Worm (Caenorhabditis elegans) whole organism, L1 larva: ENCODE measurements around the gene srh-19.

Experiments used
- C04F5.9 ChIP-seq: sonication (generic microtip); optimal IDR thresholded peaks from 2 replicates; lab custom pipeline; 2016; ENCODE audit warnings: missing genetic modification characterization, missing compliant biosample characterization
- C16A3.4 ChIP-seq: fragments of 150-350 bp; optimal IDR thresholded peaks from 2 replicates; lab custom pipeline; 2014; ENCODE audit warnings: missing biosample characterization, missing genetic modification characterization
- C34B4.2 ChIP-seq: sonication (generic microtip); optimal IDR thresholded peaks from 2 replicates; lab custom pipeline; 2017; ENCODE audit warnings: mild to moderate bottlenecking, missing genetic modification characterization, missing compliant biosample characterization
- blmp-1 ChIP-seq: fragments of 150-350 bp; optimal IDR thresholded peaks from 2 replicates; lab custom pipeline; 2014; ENCODE audit warnings: missing biosample characterization, missing genetic modification characterization
- ceh-63 ChIP-seq: fragments of 200-800 bp; sonication (Bioruptor generic); optimal IDR thresholded peaks from 2 replicates; lab custom pipeline; 2018; ENCODE audit warnings: mild to moderate bottlenecking, missing genetic modification characterization, missing compliant biosample characterization
- ceh-8 ChIP-seq: fragments of 200-800 bp; sonication (Bioruptor generic); optimal IDR thresholded peaks from 2 replicates; lab custom pipeline; 2018; ENCODE audit warnings: mild to moderate bottlenecking, missing genetic modification characterization, moderate library complexity, missing compliant biosample characterization
- ceh-82 ChIP-seq, 3 experiments: fragments of 150-350 bp in 1 of 3; sonication (generic microtip) in 2 of 3; optimal IDR thresholded peaks; 2 replicates each; lab custom pipeline; 2014 to 2017; ENCODE audit warnings: missing biosample characterization in 3 of 3, missing genetic modification characterization in 3 of 3
- dpl-1 ChIP-seq, 3 experiments: fragments of 150-350 bp in 2 of 3; sonication (generic microtip) in 1 of 3; optimal IDR thresholded peaks; 2 replicates each; lab custom pipeline; 2014 to 2017; ENCODE audit warnings: missing biosample characterization in 3 of 3, missing genetic modification characterization in 3 of 3, missing genetic modification reagents in 3 of 3
- dsc-1 ChIP-seq: sonication (generic microtip); optimal IDR thresholded peaks from 2 replicates; lab custom pipeline; 2016; ENCODE audit warnings: mild to moderate bottlenecking, missing genetic modification characterization, missing compliant biosample characterization
- efl-1 ChIP-seq, 4 experiments: fragments of 150-350 bp; optimal IDR thresholded peaks in 3 of 4; peaks in 1 of 4; 1 replicate in 1 of 4; 2 replicates in 3 of 4; lab custom pipeline; 2014; ENCODE audit warnings: missing biosample characterization in 2 of 4, missing genetic modification characterization in 2 of 4, missing genetic modification reagents in 2 of 4
- efl-3 ChIP-seq: fragments of 200-800 bp; sonication (Bioruptor generic); optimal IDR thresholded peaks from 2 replicates; lab custom pipeline; 2018; ENCODE audit warnings: mild to moderate bottlenecking, missing genetic modification characterization, missing compliant biosample characterization
- elt-3 ChIP-seq, 6 experiments: fragments of 150-350 bp in 1 of 6; sonication (generic microtip); optimal IDR thresholded peaks; 2 replicates each; lab custom pipeline; 2017 to 2018; ENCODE audit warnings: missing biosample characterization in 6 of 6, missing genetic modification characterization in 6 of 6, inconsistent platforms in 1 of 6
- ets-5 ChIP-seq: fragments of 200-800 bp; sonication (Bioruptor generic); IDR thresholded peaks from 2 replicates; pipeline ENCODE4 v1.3.6; 2022; ENCODE audit warnings: missing genetic modification characterization, missing compliant biosample characterization
- fkh-10 ChIP-seq: sonication (generic microtip); optimal IDR thresholded peaks from 2 replicates; lab custom pipeline; 2017; ENCODE audit warnings: missing biosample characterization, missing genetic modification reagents, missing genetic modification characterization
- fos-1 ChIP-seq: fragments of 150-350 bp; optimal IDR thresholded peaks from 2 replicates; lab custom pipeline; 2014; ENCODE audit warnings: missing biosample characterization, missing genetic modification characterization
- grh-1 ChIP-seq: fragments of 200-800 bp; sonication (Bioruptor generic); IDR thresholded peaks from 2 replicates; pipeline ENCODE4 v1.3.6; 2022; ENCODE audit warnings: missing genetic modification reagents, missing genetic modification characterization, missing compliant biosample characterization
- hlh-17 ChIP-seq: fragments of 200-800 bp; sonication (Bioruptor generic); optimal IDR thresholded peaks from 2 replicates; lab custom pipeline; 2018; ENCODE audit warnings: missing genetic modification characterization, mild to moderate bottlenecking, missing compliant biosample characterization, moderate library complexity, borderline replicate concordance
- irx-1 ChIP-seq: sonication (generic microtip); optimal IDR thresholded peaks from 2 replicates; lab custom pipeline; 2016; ENCODE audit warnings: missing genetic modification characterization, missing compliant biosample characterization
- isw-1 ChIP-seq: fragments of 200-800 bp; sonication (Bioruptor generic); IDR thresholded peaks from 2 replicates; pipeline ENCODE4 v1.3.6; 2022; ENCODE audit warnings: missing genetic modification characterization, missing compliant biosample characterization
- lin-14 ChIP-seq: fragments of 200-800 bp; sonication (Bioruptor generic); optimal IDR thresholded peaks from 2 replicates; lab custom pipeline; 2018; ENCODE audit warnings: mild to moderate bottlenecking, missing genetic modification characterization, moderate library complexity, missing compliant biosample characterization
- lin-15B ChIP-seq: fragments of 150-350 bp; sonication (generic microtip); optimal IDR thresholded peaks from 3 replicates; lab custom pipeline; 2014; ENCODE audit warnings: missing biosample characterization, missing genetic modification characterization
- lin-35 ChIP-seq, 2 experiments: fragments of 150-350 bp; optimal IDR thresholded peaks; 2 replicates each; lab custom pipeline; 2014; ENCODE audit warnings: missing biosample characterization in 2 of 2, missing genetic modification characterization in 2 of 2, missing genetic modification reagents in 2 of 2
- lir-3 ChIP-seq: sonication (generic microtip); optimal IDR thresholded peaks from 2 replicates; lab custom pipeline; 2016; ENCODE audit warnings: mild to moderate bottlenecking, missing genetic modification characterization, moderate library complexity, missing compliant biosample characterization; ENCODE audit not compliant: poor library complexity
- lsy-2 ChIP-seq, 2 experiments: fragments of 150-350 bp; optimal IDR thresholded peaks; 2 replicates each; lab custom pipeline; 2014; ENCODE audit warnings: missing biosample characterization in 2 of 2, missing genetic modification characterization in 2 of 2
- mab-9 ChIP-seq: fragments of 200-800 bp; sonication (Bioruptor generic); IDR thresholded peaks from 2 replicates; pipeline ENCODE4 v1.3.6; 2022; ENCODE audit warnings: missing genetic modification reagents, missing genetic modification characterization, missing compliant biosample characterization
- mdl-1 ChIP-seq, 2 experiments: fragments of 150-350 bp; optimal IDR thresholded peaks; 2 replicates each; lab custom pipeline; 2014 to 2017; ENCODE audit warnings: missing biosample characterization in 2 of 2, missing genetic modification characterization in 2 of 2, inconsistent platforms in 1 of 2
- mep-1 ChIP-seq: fragments of 150-350 bp; optimal IDR thresholded peaks from 2 replicates; lab custom pipeline; 2014; ENCODE audit warnings: missing biosample characterization, missing genetic modification characterization
- nhr-19 ChIP-seq: fragments of 200-800 bp; sonication (Bioruptor generic); conservative IDR thresholded peaks from 2 replicates; pipeline ENCODE4 v1.3.6; 2022; ENCODE audit warnings: missing genetic modification characterization, missing compliant biosample characterization
- nhr-20 ChIP-seq: sonication (generic microtip); optimal IDR thresholded peaks from 2 replicates; lab custom pipeline; 2016; ENCODE audit warnings: mild to moderate bottlenecking, missing genetic modification characterization, missing compliant biosample characterization
- nhr-71 ChIP-seq: sonication (generic microtip); optimal IDR thresholded peaks from 2 replicates; lab custom pipeline; 2016; ENCODE audit warnings: mild to moderate bottlenecking, missing genetic modification characterization, moderate library complexity, missing compliant biosample characterization
- nhr-77 ChIP-seq: fragments of 150-350 bp; optimal IDR thresholded peaks from 2 replicates; lab custom pipeline; 2014; ENCODE audit warnings: missing biosample characterization, missing genetic modification characterization
- nhr-84 ChIP-seq: sonication (generic microtip); optimal IDR thresholded peaks from 2 replicates; lab custom pipeline; 2017; ENCODE audit warnings: missing biosample characterization, missing genetic modification characterization
- nhr-85 ChIP-seq: sonication (generic microtip); peaks from one replicate; lab custom pipeline; 2016; ENCODE audit warnings: missing genetic modification characterization, inconsistent platforms, missing compliant biosample characterization
- nhr-90 ChIP-seq: sonication (generic microtip); optimal IDR thresholded peaks from 2 replicates; lab custom pipeline; 2016; ENCODE audit warnings: mild to moderate bottlenecking, missing genetic modification characterization, missing compliant biosample characterization; ENCODE audit not compliant: poor library complexity
- pag-3 ChIP-seq: sonication (generic microtip); optimal IDR thresholded peaks from 2 replicates; lab custom pipeline; 2017; ENCODE audit warnings: missing genetic modification characterization, mild to moderate bottlenecking, missing compliant biosample characterization, antibody characterized with exemption, borderline replicate concordance; ENCODE audit not compliant: insufficient read depth
- pqm-1 ChIP-seq: sonication (generic microtip); optimal IDR thresholded peaks from 3 replicates; lab custom pipeline; 2017; ENCODE audit warnings: missing biosample characterization, missing genetic modification characterization
- skn-1 ChIP-seq: fragments of 150-350 bp; optimal IDR thresholded peaks from 2 replicates; lab custom pipeline; 2014; ENCODE audit warnings: missing biosample characterization, missing genetic modification characterization
- snpc-4 ChIP-seq: fragments of 150-350 bp; optimal IDR thresholded peaks from 2 replicates; lab custom pipeline; 2014; ENCODE audit warnings: missing biosample characterization, missing genetic modification characterization
- snu-23 ChIP-seq: sonication (generic microtip); optimal IDR thresholded peaks from 2 replicates; lab custom pipeline; 2016; ENCODE audit warnings: missing genetic modification characterization, missing compliant biosample characterization
- sptf-1 ChIP-seq: fragments of 150-350 bp; optimal IDR thresholded peaks from 2 replicates; lab custom pipeline; 2014; ENCODE audit warnings: missing biosample characterization, missing genetic modification characterization
- sup-37 ChIP-seq: fragments of 200-800 bp; sonication (Bioruptor generic); optimal IDR thresholded peaks from 2 replicates; lab custom pipeline; 2018; ENCODE audit warnings: mild to moderate bottlenecking, missing genetic modification characterization, missing compliant biosample characterization
- swsn-7 ChIP-seq: sonication (generic microtip); optimal IDR thresholded peaks from 2 replicates; lab custom pipeline; 2016; ENCODE audit warnings: missing genetic modification characterization, missing compliant biosample characterization
- tbx-2 ChIP-seq: sonication (generic microtip); optimal IDR thresholded peaks from 2 replicates; lab custom pipeline; 2016; ENCODE audit warnings: missing genetic modification characterization, missing compliant biosample characterization
- tlp-1 ChIP-seq: fragments of 150-350 bp; optimal IDR thresholded peaks from 2 replicates; lab custom pipeline; 2014; ENCODE audit warnings: missing biosample characterization, missing genetic modification characterization
- vab-15 ChIP-seq: sonication (generic microtip); optimal IDR thresholded peaks from 2 replicates; lab custom pipeline; 2017; ENCODE audit warnings: missing genotype, mild to moderate bottlenecking, missing genetic modification characterization, missing compliant biosample characterization
- xbp-1 ChIP-seq: sonication (generic microtip); optimal IDR thresholded peaks from 2 replicates; lab custom pipeline; 2016; ENCODE audit warnings: missing genetic modification characterization, missing compliant biosample characterization
- ztf-4 ChIP-seq: fragments of 150-350 bp; optimal IDR thresholded peaks from 2 replicates; lab custom pipeline; 2014; ENCODE audit warnings: missing biosample characterization, missing genetic modification characterization

The srh-19 gene

DNA sequence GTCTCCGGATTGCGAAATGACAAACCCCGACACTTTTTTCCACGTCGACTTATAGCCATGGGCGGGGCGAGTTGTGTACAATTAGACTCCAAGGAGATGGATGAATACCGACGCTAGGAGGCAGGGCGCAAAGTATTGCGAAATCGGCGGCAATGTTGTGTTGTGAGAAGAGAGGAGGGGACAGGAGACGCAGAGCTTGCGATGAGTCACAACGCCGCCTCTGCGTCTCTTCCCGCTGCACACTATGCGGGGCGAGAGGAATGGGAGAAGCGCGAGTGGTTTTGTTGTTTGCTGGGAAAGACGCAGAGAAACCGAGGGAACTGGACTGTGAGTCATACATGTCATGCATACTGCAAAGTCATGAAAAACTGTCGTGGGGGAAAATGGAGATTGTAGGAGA lies 41.4 kb downstream of the srh-19 start (continued):
- TF ChIP-seq nhr-71 (peak; percentile 95), ceh-63 (GFP tag; lab: Kevin White, UChicago) (no peak), hlh-17 (GFP tag; lab: Kevin White, UChicago) (no peak), pqm-1 (peak; percentile 78), grh-1 (GFP tag; lab: Robert Waterston, UW) (peak; percentile 86), nhr-19 (GFP tag; lab: Robert Waterston, UW) (peak; percentile 82), nhr-85 (tag; lab: Kevin White, UChicago) (peak; percentile 98), C34B4.2 (tag; lab: Kevin White, UChicago) (no peak), tlp-1 (tag; lab: Kevin White, UChicago) (no peak), dpl-1 (GFP tag; optimal IDR thresholded peaks at IDR 0.05; lab: Kevin White, UChicago) (peak in 2 of 3 experiments; percentile 42 to 48), swsn-7 (tag; lab: Kevin White, UChicago) (peak; percentile 87), dsc-1 (peak; percentile 67), mdl-1 (tag; optimal IDR thresholded peaks at IDR 0.05; lab: Kevin White, UChicago) (peak in 1 of 2 experiments; percentile 87), elt-3 (tag; optimal IDR thresholded peaks at IDR 0.05; lab: Kevin White, UChicago) (peak in 3 of 6 experiments; percentile 37 to 85 (median 60)), isw-1 (GFP tag; lab: Robert Waterston, UW) (peak; percentile 81)

DNA sequence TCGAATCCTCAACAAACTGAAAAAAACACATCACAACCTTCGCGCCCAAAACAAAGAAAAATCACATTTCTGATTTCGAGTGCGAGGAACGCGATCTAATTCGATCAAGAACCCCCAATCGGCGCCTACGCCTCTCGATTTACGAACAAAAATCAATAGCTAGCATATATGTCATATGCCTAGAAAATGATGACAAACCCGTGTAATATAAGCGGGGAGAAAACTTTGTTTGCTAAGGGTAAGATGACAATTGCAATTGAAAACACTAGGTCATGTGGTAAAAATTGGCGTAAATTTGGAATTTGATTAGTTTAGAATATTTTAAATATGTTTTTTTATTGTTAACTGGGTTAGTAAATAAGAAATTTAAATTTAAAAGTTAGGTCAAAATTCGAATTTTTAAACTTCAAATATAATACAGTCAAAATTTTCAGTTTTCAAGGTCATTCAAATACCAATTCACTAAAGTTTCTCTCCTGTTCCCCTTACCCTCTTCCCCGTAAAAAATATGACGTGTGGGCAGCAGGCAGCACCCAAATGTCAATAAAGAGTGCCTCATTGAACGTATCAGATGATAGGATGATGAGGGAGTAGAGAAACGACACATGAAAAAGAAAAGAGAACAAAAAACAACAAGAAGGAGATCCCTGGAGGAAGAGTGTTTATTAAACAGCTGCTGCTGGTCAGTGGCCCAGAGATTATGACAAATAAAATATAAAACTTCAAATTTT lies 43.6 kb downstream of the srh-19 start:
- TF ChIP-seq mep-1 (tag; lab: Kevin White, UChicago) (peak; percentile 71), mab-9 (no peak), fos-1 (tag; lab: Kevin White, UChicago) (peak; percentile 14), nhr-85 (tag; lab: Kevin White, UChicago) (peak; percentile 87), lin-35 (GFP tag; optimal IDR thresholded peaks at IDR 0.05; lab: Kevin White, UChicago) (peak in 1 of 2 experiments; percentile 54), pqm-1 (no peak), irx-1 (tag; lab: Kevin White, UChicago) (peak; percentile 29), efl-3 (GFP tag; lab: Kevin White, UChicago) (no peak), ztf-4 (tag; lab: Kevin White, UChicago) (peak; percentile 52), ets-5 (GFP tag; lab: Robert Waterston, UW) (no peak), lin-15B (tag; lab: Kevin White, UChicago) (no peak), lin-14 (GFP tag; lab: Kevin White, UChicago) (peak; percentile 92), vab-15 (no peak), dpl-1 (GFP tag; optimal IDR thresholded peaks at IDR 0.05; lab: Kevin White, UChicago) (peak in 1 of 3 experiments; percentile 25), nhr-19 (GFP tag; lab: Robert Waterston, UW) (peak; percentile 48; the same call in 1 of the 2 replicates), pag-3 (tag; lab: Kevin White, UChicago) (no peak), snu-23 (GFP tag; lab: Kevin White, UChicago) (peak; percentile 68), xbp-1 (peak; percentile 7), C04F5.9 (tag; lab: Kevin White, UChicago) (no peak), efl-1 (optimal IDR thresholded peaks at IDR 0.05; lab: Kevin White, UChicago) (peak in 1 of 2 experiments; percentile 2), efl-1 (GFP tag; optimal IDR thresholded peaks at IDR 0.05 in 1 of 2; lab: Kevin White, UChicago) (no peak), ceh-82 (tag; optimal IDR thresholded peaks at IDR 0.05; lab: Kevin White, UChicago) (peak in 1 of 3 experiments; percentile 21), tbx-2 (tag; lab: Kevin White, UChicago) (peak; percentile 49), nhr-71 (peak; percentile 79), lir-3 (tag; lab: Kevin White, UChicago) (peak; percentile 26), lsy-2 (tag; optimal IDR thresholded peaks at IDR 0.05; lab: Kevin White, UChicago) (peak; percentile 30 to 69), sptf-1 (tag; lab: Kevin White, UChicago) (no peak), nhr-84 (tag; lab: Kevin White, UChicago) (no peak), tlp-1 (tag; lab: Kevin White, UChicago) (no peak), fkh-10 (GFP tag; lab: Kevin White, UChicago) (no peak), C16A3.4 (tag; lab: Kevin White, UChicago) (peak; percentile 68), skn-1 (tag; lab: Kevin White, UChicago) (peak; percentile 100), ceh-8 (no peak), snpc-4 (tag; lab: Kevin White, UChicago) (peak; percentile 30), sup-37 (no peak), nhr-90 (tag; lab: Kevin White, UChicago) (peak; percentile 40), swsn-7 (tag; lab: Kevin White, UChicago) (peak; percentile 41), nhr-77 (peak; percentile 23), mdl-1 (tag; optimal IDR thresholded peaks at IDR 0.05; lab: Kevin White, UChicago) (peak in 1 of 2 experiments; percentile 74), nhr-20 (tag; lab: Kevin White, UChicago) (peak; percentile 74), blmp-1 (tag; lab: Kevin White, UChicago) (peak; percentile 77)
